Worm (Caenorhabditis elegans) whole organism, L3 larva: ENCODE measurements around the gene lron-14.

Experiments
- ceh-28 ChIP-seq: fragments of 150-350 bp; optimal IDR thresholded peaks from 2 replicates; lab custom pipeline; 2014; ENCODE audit warnings: missing biosample characterization, missing genetic modification reagents, missing genetic modification characterization
- nhr-11 ChIP-seq: fragments of 150-350 bp; optimal IDR thresholded peaks from 2 replicates; lab custom pipeline; 2014; ENCODE audit warnings: missing biosample characterization, missing genetic modification characterization

- TF ChIP-seq nhr-11 (tag; lab: Kevin White, UChicago) (no peak), ceh-28 (tag; lab: Kevin White, UChicago) (no peak)
These were observed 52.3 kb downstream of the lron-14 start for ce11 chrIV:9514132-9514531.
